Worm (Caenorhabditis elegans) whole organism, L2 larva: ENCODE measurements around the gene srw-127.

ENCODE experiments used
- C34F6.9 ChIP-seq: fragments of 150-350 bp; optimal IDR thresholded peaks from 2 replicates; lab custom pipeline; 2014; ENCODE audit warnings: missing biosample characterization, missing genetic modification characterization
- ceh-82 ChIP-seq: fragments of 150-350 bp; optimal IDR thresholded peaks from 2 replicates; lab custom pipeline; 2014; ENCODE audit warnings: missing biosample characterization, missing genetic modification characterization
- dmd-4 ChIP-seq: sonication (generic microtip); optimal IDR thresholded peaks from 2 replicates; lab custom pipeline; 2017; ENCODE audit warnings: missing biosample characterization, missing genetic modification characterization
- egl-27 ChIP-seq: sonication (generic microtip); optimal IDR thresholded peaks from 3 replicates; lab custom pipeline; 2017; ENCODE audit warnings: missing biosample characterization, missing genetic modification reagents, missing genetic modification characterization
- fos-1 ChIP-seq: fragments of 150-350 bp; optimal IDR thresholded peaks from 2 replicates; lab custom pipeline; 2014; ENCODE audit warnings: missing biosample characterization, missing genetic modification characterization
- nhr-10 ChIP-seq: sonication (generic microtip); optimal IDR thresholded peaks from 2 replicates; lab custom pipeline; 2017; ENCODE audit warnings: missing biosample characterization, missing genetic modification characterization
- nhr-11 ChIP-seq: fragments of 150-350 bp; optimal IDR thresholded peaks from 2 replicates; lab custom pipeline; 2014; ENCODE audit warnings: missing biosample characterization, missing genetic modification characterization
- nhr-237 ChIP-seq: fragments of 150-350 bp; optimal IDR thresholded peaks from 2 replicates; lab custom pipeline; 2014; ENCODE audit warnings: missing biosample characterization, missing genetic modification characterization
- nhr-25 ChIP-seq: fragments of 150-350 bp; sonication (generic microtip); optimal IDR thresholded peaks from 3 replicates; lab custom pipeline; 2014; ENCODE audit warnings: missing biosample characterization, missing genetic modification characterization
- nhr-6 ChIP-seq: fragments of 150-350 bp; optimal IDR thresholded peaks from 2 replicates; lab custom pipeline; 2014; ENCODE audit warnings: missing biosample characterization, missing genetic modification characterization
- snpc-4 ChIP-seq: fragments of 150-350 bp; optimal IDR thresholded peaks from 2 replicates; lab custom pipeline; 2014; ENCODE audit warnings: missing biosample characterization, missing genetic modification characterization
- unc-55 ChIP-seq: fragments of 150-350 bp; sonication (generic microtip); optimal IDR thresholded peaks from 3 replicates; lab custom pipeline; 2014; ENCODE audit warnings: missing biosample characterization, missing genetic modification reagents, missing genetic modification characterization
- unc-62 ChIP-seq: fragments of 150-350 bp; optimal IDR thresholded peaks from 2 replicates; lab custom pipeline; 2014; ENCODE audit warnings: missing biosample characterization, missing genetic modification reagents, missing genetic modification characterization

DNA sequence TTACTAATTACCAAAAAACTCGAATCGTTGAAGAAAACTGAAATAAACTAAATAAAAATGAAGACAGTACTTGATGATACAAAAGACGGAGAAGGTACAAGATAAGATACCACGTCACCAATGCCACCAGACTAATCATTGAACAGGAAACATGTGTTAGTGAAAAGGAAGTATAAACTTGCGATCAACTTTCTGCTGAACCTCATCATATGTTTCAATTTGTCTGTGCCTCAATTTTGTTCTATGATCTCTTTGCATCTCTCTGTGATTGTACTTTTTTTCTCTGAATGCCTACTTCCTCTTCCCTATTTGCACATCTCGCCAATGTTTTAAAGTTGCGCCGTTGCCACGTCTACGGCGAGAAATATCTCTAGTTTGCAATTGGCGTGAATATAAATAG is 18.7 kb upstream of the srw-127 start:
- TF ChIP-seq fos-1 (peak; percentile 60), nhr-11 (no peak), C34F6.9 (tag; lab: Kevin White, UChicago) (no peak), nhr-237 (tag; lab: Kevin White, UChicago) (no peak), nhr-25 (peak; percentile 46), dmd-4 (tag; lab: Kevin White, UChicago) (no peak), egl-27 (tag; lab: Kevin White, UChicago) (peak; percentile 42), unc-62 (GFP tag; lab: Kevin White, UChicago) (no peak), snpc-4 (tag; lab: Kevin White, UChicago) (no peak), nhr-6 (tag; lab: Kevin White, UChicago) (peak; percentile 37), ceh-82 (tag; lab: Kevin White, UChicago) (no peak), unc-55 (GFP tag; lab: Kevin White, UChicago) (no peak), nhr-10 (tag; lab: Kevin White, UChicago) (no peak)
